Fruit fly (Drosophila melanogaster) S2 (cell line): ENCODE measurements around the gene SdhD.

Experiments used
- CG8478 ChIP-seq: fragments of >200 bp; optimal IDR thresholded peaks from 2 replicates; lab custom pipeline; 2018
- CTCF ChIP-seq, 2 experiments: fragments of >200 bp; optimal IDR thresholded peaks; 2 replicates each; lab custom pipeline; 2018

DNA sequence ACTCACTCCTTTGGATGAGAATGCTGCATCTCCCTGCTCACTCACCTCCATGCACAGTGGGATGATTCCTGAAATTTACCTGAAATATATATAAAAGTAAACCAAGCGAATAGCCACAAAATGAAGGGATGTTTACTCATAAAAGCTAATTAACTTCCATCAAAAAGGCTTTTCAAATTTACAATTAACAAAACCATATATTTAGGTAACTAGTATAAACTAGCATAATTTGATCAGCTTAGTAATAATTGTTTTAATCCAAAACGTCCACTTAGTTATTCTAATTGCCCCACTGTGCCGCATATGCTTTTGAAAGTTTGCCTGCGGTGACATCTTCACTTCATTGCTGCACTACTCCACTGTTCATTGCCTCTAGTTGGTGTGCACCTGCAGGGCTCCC, 23.6 kb upstream of the SdhD start:
- TF ChIP-seq CG8478 (no peak), CTCF (optimal IDR thresholded peaks at IDR 0.05; lab: Kevin White, UChicago) (no peak)
